Fruit fly (Drosophila melanogaster) whole organism, embryonic: Measurements from ENCODE around the gene thoc7.

Source experiments
- CG17829 ChIP-seq: fragments of 200-800 bp; optimal IDR thresholded peaks from 2 replicates; lab custom pipeline; 2019; ENCODE audit warnings: missing biosample characterization, mild to moderate bottlenecking, missing genetic modification characterization, moderate library complexity
- CG31365 ChIP-seq: fragments of 200-800 bp; sonication (Bioruptor generic); optimal IDR thresholded peaks from 2 replicates; lab custom pipeline; 2018; ENCODE audit warnings: missing biosample characterization, mild to moderate bottlenecking, missing genetic modification characterization
- CG8765 ChIP-seq: fragments of 200-800 bp; sonication (Bioruptor generic); IDR thresholded peaks from 2 replicates; pipeline ENCODE4 v1.3.6; 2022; ENCODE audit warnings: missing biosample characterization, missing genetic modification characterization
- CkIIα-i1 ChIP-seq: fragments of 200-800 bp; sonication (Bioruptor generic); IDR thresholded peaks from 2 replicates; pipeline ENCODE4 v1.3.6; 2022; ENCODE audit warnings: missing biosample characterization, missing genetic modification characterization
- Xrp1 ChIP-seq: fragments of 200-800 bp; sonication (Bioruptor generic); IDR thresholded peaks from 2 replicates; pipeline ENCODE4 v1.3.6; 2022; ENCODE audit warnings: missing biosample characterization, missing genetic modification characterization
- bbx ChIP-seq: fragments of 200-800 bp; sonication (Bioruptor generic); IDR thresholded peaks from 2 replicates; pipeline ENCODE4 v1.3.6; 2022; ENCODE audit warnings: missing biosample characterization, missing genetic modification characterization; ENCODE audit not compliant: partially characterized antibody
- hb ChIP-seq: fragments of 200-800 bp; sonication (Bioruptor generic); IDR thresholded peaks from 3 replicates; pipeline ENCODE4 v1.3.6; 2022; ENCODE audit warnings: missing biosample characterization, missing genetic modification characterization; ENCODE audit not compliant: partially characterized antibody
- pb ChIP-seq: fragments of 200-800 bp; sonication (Bioruptor generic); optimal IDR thresholded peaks from 3 replicates; lab custom pipeline; 2016; ENCODE audit warnings: missing biosample characterization, missing genetic modification characterization
- run ChIP-seq: fragments of 200-800 bp; sonication (Bioruptor generic); optimal IDR thresholded peaks from 3 replicates; lab custom pipeline; 2018; ENCODE audit warnings: missing biosample characterization, mild to moderate bottlenecking, missing genetic modification characterization

dm6 chr3L:217480-218118 is 5.1 kb upstream of the thoc7 start, which contains the start of gene CG13877:
- TF ChIP-seq CG31365 (tag; lab: Kevin White, UChicago) (no peak), CkIIα-i1 (GFP tag; lab: Robert Waterston, UW) (no peak), CG17829 (tag; lab: Kevin White, UChicago) (no peak), Xrp1 (GFP tag; lab: Robert Waterston, UW) (no peak), run (tag; lab: Kevin White, UChicago) (no peak), CG8765 (GFP tag; lab: Robert Waterston, UW) (no peak), pb (no peak), bbx (GFP tag; lab: Robert Waterston, UW) (no peak), hb (GFP tag; lab: Robert Waterston, UW) (no peak)
